Worm (Caenorhabditis elegans) whole organism, L4 larva: Measurements from ENCODE around the gene thn-4.

Source experiments
- F49E8.2 ChIP-seq: sonication (generic microtip); optimal IDR thresholded peaks from 2 replicates; lab custom pipeline; 2016; ENCODE audit warnings: missing compliant biosample characterization, mild to moderate bottlenecking, missing genetic modification characterization, borderline replicate concordance
- R02D3.7 ChIP-seq: fragments of 150-350 bp; sonication (generic microtip); optimal IDR thresholded peaks from 3 replicates; lab custom pipeline; 2014; ENCODE audit warnings: missing biosample characterization, missing genetic modification characterization
- aly-2 ChIP-seq: sonication (generic microtip); optimal IDR thresholded peaks from 2 replicates; lab custom pipeline; 2018; ENCODE audit warnings: missing biosample characterization, missing genetic modification characterization
- ceh-32 ChIP-seq: sonication (generic microtip); optimal IDR thresholded peaks from 2 replicates; lab custom pipeline; 2016; ENCODE audit warnings: mild to moderate bottlenecking, missing genetic modification characterization, missing compliant biosample characterization; ENCODE audit not compliant: poor library complexity
- hlh-30 ChIP-seq: sonication (generic microtip); optimal IDR thresholded peaks from 2 replicates; lab custom pipeline; 2017; ENCODE audit warnings: antibody characterized with exemption, mild to moderate bottlenecking, missing genetic modification characterization, missing compliant biosample characterization; ENCODE audit not compliant: insufficient read depth
- hmg-1.1 ChIP-seq: fragments of 200-800 bp; sonication (Bioruptor generic); IDR thresholded peaks from 2 replicates; pipeline ENCODE4 v1.3.6; 2022; ENCODE audit warnings: missing genetic modification reagents, missing genetic modification characterization, missing compliant biosample characterization
- mdl-1 ChIP-seq, 2 experiments: fragments of 150-350 bp in 1 of 2; sonication (generic microtip) in 1 of 2; optimal IDR thresholded peaks; 2 replicates each; lab custom pipeline; 2014 to 2017; ENCODE audit warnings: missing biosample characterization in 2 of 2, missing genetic modification characterization in 2 of 2
- pqm-1 ChIP-seq: sonication (generic microtip); optimal IDR thresholded peaks from 2 replicates; lab custom pipeline; 2017; ENCODE audit warnings: missing biosample characterization, missing genetic modification characterization
- snpc-4 ChIP-seq: fragments of 150-350 bp; optimal IDR thresholded peaks from 2 replicates; lab custom pipeline; 2014; ENCODE audit warnings: missing biosample characterization, missing genetic modification characterization
- zfp-2 ChIP-seq: sonication (generic microtip); optimal IDR thresholded peaks from 2 replicates; lab custom pipeline; 2016; ENCODE audit warnings: mild to moderate bottlenecking, missing genetic modification characterization, missing compliant biosample characterization
- zip-2 ChIP-seq: fragments of 150-350 bp; optimal IDR thresholded peaks from 2 replicates; lab custom pipeline; 2014; ENCODE audit warnings: missing biosample characterization, missing genetic modification characterization
- ztf-11 ChIP-seq: fragments of 150-350 bp; optimal IDR thresholded peaks from 2 replicates; lab custom pipeline; 2014; ENCODE audit warnings: missing biosample characterization, missing genetic modification characterization

ce11 chrV:16827485-16827884, 43.8 kb downstream of the thn-4 start, which contains the start of gene srh-216:
- TF ChIP-seq aly-2 (tag; lab: Kevin White, UChicago) (no peak), ceh-32 (tag; lab: Kevin White, UChicago) (no peak), F49E8.2 (tag; lab: Kevin White, UChicago) (no peak), hmg-1.1 (GFP tag; lab: Robert Waterston, UW) (no peak), R02D3.7 (tag; lab: Kevin White, UChicago) (no peak), zfp-2 (tag; lab: Kevin White, UChicago) (no peak), hlh-30 (no peak), zip-2 (tag; lab: Kevin White, UChicago) (no peak), pqm-1 (no peak), ztf-11 (tag; lab: Kevin White, UChicago) (no peak), snpc-4 (no peak), mdl-1 (tag; optimal IDR thresholded peaks at IDR 0.05; lab: Kevin White, UChicago) (no peak)
